Worm (Caenorhabditis elegans): ENCODE results near the gene srbc-22.

srbc-22 gene

ce11 chrV:2134340-2134739 is 22.6 kb upstream of the srbc-22 start:
- TF ChIP-seq egl-43 (GFP tag; IDR thresholded peaks at IDR 0.05) (peak; percentile 20; the same call in 1 of the 2 replicates), lsy-2 (tag; optimal IDR thresholded peaks at IDR 0.05) (peak in 1 of 2 experiments; percentile 26), unc-62 (GFP tag; optimal IDR thresholded peaks at IDR 0.05 in 1 of 2) (peak in 1 of 2 experiments; percentile 14), unc-62 (tag; optimal IDR thresholded peaks at IDR 0.05) (no peak), mep-1 (tag; optimal IDR thresholded peaks at IDR 0.05) (peak; percentile 7), tag-97 (GFP tag; IDR thresholded peaks at IDR 0.05) (no peak), aha-1 (tag) (peak; percentile 78), hlh-30 (tag; optimal IDR thresholded peaks at IDR 0.05; ENCODE audit: insufficient read depth) (peak; percentile 62), attf-4 (tag; optimal IDR thresholded peaks at IDR 0.05) (no peak), Y48G9A.11 (GFP tag; IDR thresholded peaks at IDR 0.05) (0 out of 2 replicates have a peak, but pooled peaks have one; percentile 39), lim-7 (GFP tag; IDR thresholded peaks at IDR 0.05) (0 out of 2 replicates have a peak, but pooled peaks have one; percentile 47)

ce11 chrV:2135323-2135722 is 21.6 kb upstream of the srbc-22 start:
- TF ChIP-seq ztf-11 (tag; optimal IDR thresholded peaks at IDR 0.05) (no peak), Y48G9A.11 (GFP tag; IDR thresholded peaks at IDR 0.05) (no peak), R02D3.7 (tag; optimal IDR thresholded peaks at IDR 0.05) (no peak), egl-43 (GFP tag; IDR thresholded peaks at IDR 0.05) (no peak), mes-2 (tag; optimal IDR thresholded peaks at IDR 0.05; ENCODE audit: poor library complexity, severe bottlenecking) (peak; percentile 40), aha-1 (tag) (peak; percentile 60), nhr-77 (tag; optimal IDR thresholded peaks at IDR 0.05) (no peak), rbr-2 (tag; optimal IDR thresholded peaks at IDR 0.05) (no peak), hif-1 (tag; optimal IDR thresholded peaks at IDR 0.05) (peak in 1 of 2 experiments; percentile 7), daf-19 (GFP tag; conservative IDR thresholded peaks at IDR 0.05) (no peak), ztf-7 (tag; optimal IDR thresholded peaks at IDR 0.05) (no peak), ZK546.5 (tag; optimal IDR thresholded peaks at IDR 0.05) (no peak), nhr-41 (GFP tag; IDR thresholded peaks at IDR 0.05) (no peak), Y75B8A.6 (GFP tag; IDR thresholded peaks at IDR 0.05) (no peak), ceh-62 (tag; optimal IDR thresholded peaks at IDR 0.05) (no peak), ceh-20 (GFP tag; IDR thresholded peaks at IDR 0.05) (no peak), nhr-111 (GFP tag; optimal IDR thresholded peaks at IDR 0.05) (no peak), jun-1 (tag; optimal IDR thresholded peaks at IDR 0.05) (no peak), nhr-28 (tag; optimal IDR thresholded peaks at IDR 0.05) (peak; percentile 63), nhr-6 (tag; optimal IDR thresholded peaks at IDR 0.05) (no peak), cey-2 (tag; optimal IDR thresholded peaks at IDR 0.05; ENCODE audit: borderline replicate concordance, insufficient read depth) (no peak), attf-4 (tag; optimal IDR thresholded peaks at IDR 0.05) (no peak), mdl-1 (tag; optimal IDR thresholded peaks at IDR 0.05) (peak in 1 of 2 experiments; percentile 68), pqm-1 (tag; optimal IDR thresholded peaks at IDR 0.05) (no peak), nhr-11 (tag; optimal IDR thresholded peaks at IDR 0.05) (peak; percentile 69), fos-1 (tag; optimal IDR thresholded peaks at IDR 0.05) (no peak), php-3 (GFP tag; IDR thresholded peaks at IDR 0.05) (no peak), unc-62 (GFP tag; optimal IDR thresholded peaks at IDR 0.05 in 1 of 2) (no peak), unc-62 (tag; optimal IDR thresholded peaks at IDR 0.05) (no peak), ZK337.2 (GFP tag; IDR thresholded peaks at IDR 0.05) (0 out of 2 replicates have a peak, but pooled peaks have one; percentile 8), zag-1 (tag; optimal IDR thresholded peaks at IDR 0.05) (no peak), pha-4 (GFP tag; IDR thresholded peaks at IDR 0.05) (no peak), pha-4 (tag; optimal IDR thresholded peaks at IDR 0.05) (no peak), unc-39 (tag; optimal IDR thresholded peaks at IDR 0.05) (no peak), ceh-44 (GFP tag; IDR thresholded peaks at IDR 0.05) (no peak), aly-2 (tag; optimal IDR thresholded peaks at IDR 0.05) (no peak), saeg-2 (GFP tag; IDR thresholded peaks at IDR 0.05) (no peak), nhr-48 (tag; optimal IDR thresholded peaks at IDR 0.05) (no peak), egl-27 (tag; optimal IDR thresholded peaks at IDR 0.05) (no peak), T26A8.4 (GFP tag; IDR thresholded peaks at IDR 0.05) (no peak), snpc-4 (tag; optimal IDR thresholded peaks at IDR 0.05) (no peak), nhr-102 (tag; optimal IDR thresholded peaks at IDR 0.05) (no peak), T20F7.1 (GFP tag; optimal IDR thresholded peaks at IDR 0.05) (no peak), F37D6.2 (tag; optimal IDR thresholded peaks at IDR 0.05) (no peak), set-16 (GFP tag; IDR thresholded peaks at IDR 0.05) (0 out of 2 replicates have a peak, but pooled peaks have one; percentile 27)

Data from whole organism, L4 larva.